Worm (Caenorhabditis elegans) whole organism, young adult: ENCODE data around the gene F52H3.6.

ENCODE experiments used
- K11D2.4 ChIP-seq: fragments of 200-800 bp; sonication (Bioruptor generic); IDR thresholded peaks from 2 replicates; pipeline ENCODE4 v1.3.6; 2022; ENCODE audit warnings: missing genetic modification reagents, missing genetic modification characterization, missing compliant biosample characterization
- cebp-2 ChIP-seq: fragments of 200-800 bp; sonication (Bioruptor generic); IDR thresholded peaks from 2 replicates; pipeline ENCODE4 v1.3.6; 2022; ENCODE audit warnings: missing genetic modification characterization, missing compliant biosample characterization
- egl-44 ChIP-seq: fragments of 200-800 bp; sonication (Bioruptor generic); IDR thresholded peaks from 2 replicates; pipeline ENCODE4 v1.3.6; 2022; ENCODE audit warnings: missing genetic modification reagents, missing genetic modification characterization, missing compliant biosample characterization
- hrde-1 ChIP-seq: sonication (generic microtip); optimal IDR thresholded peaks from 2 replicates; lab custom pipeline; 2016; ENCODE audit warnings: missing genetic modification characterization, mild to moderate bottlenecking, missing compliant biosample characterization, moderate library complexity, missing genotype, missing genetic modification reagents, borderline replicate concordance
- sea-2 ChIP-seq: fragments of 200-800 bp; sonication (Bioruptor generic); IDR thresholded peaks from 2 replicates; pipeline ENCODE4 v1.3.6; 2022; ENCODE audit warnings: missing genetic modification characterization, missing compliant biosample characterization
- snpc-4 ChIP-seq, 5 experiments: fragments of 150-350 bp in 1 of 5; sonication (generic microtip) in 4 of 5; optimal IDR thresholded peaks; 2 replicates each; lab custom pipeline; 2014 to 2018; ENCODE audit warnings: missing genetic modification characterization in 5 of 5, missing biosample characterization in 3 of 5, antibody characterized with exemption in 2 of 5, mild to moderate bottlenecking in 2 of 5, missing compliant biosample characterization in 2 of 5, missing genotype in 2 of 5, moderate library complexity in 2 of 5, missing genetic modification reagents in 1 of 5
- ztf-18 ChIP-seq: sonication (generic microtip); optimal IDR thresholded peaks from 2 replicates; lab custom pipeline; 2016; ENCODE audit warnings: missing genotype, mild to moderate bottlenecking, missing genetic modification characterization, missing compliant biosample characterization

DNA sequence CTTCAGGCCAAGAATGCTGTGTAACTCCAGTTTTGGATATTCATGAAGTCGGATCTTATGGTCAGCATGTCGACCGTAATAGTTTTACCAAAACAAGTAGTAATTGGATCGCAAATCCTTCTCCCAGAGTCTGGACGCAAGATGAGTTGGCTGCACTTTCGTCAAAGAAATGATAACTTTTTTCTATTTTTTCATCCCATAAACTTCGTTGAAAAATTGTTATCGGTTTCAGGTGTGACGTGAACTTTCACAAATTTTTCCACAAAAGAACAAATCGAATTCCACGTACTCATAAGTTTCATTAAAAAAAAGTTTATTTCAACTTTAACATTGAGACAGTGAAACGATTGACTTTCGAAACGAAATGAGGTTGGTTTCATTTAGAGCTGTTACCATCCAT lies 20.3 kb downstream of the F52H3.6 start, which contains the start of gene ZK892.5:
- TF ChIP-seq ztf-18 (tag; lab: Kevin White, UChicago) (no peak), egl-44 (no peak), K11D2.4 (GFP tag; lab: Robert Waterston, UW) (no peak), sea-2 (GFP tag; lab: Robert Waterston, UW) (no peak), cebp-2 (GFP tag; lab: Robert Waterston, UW) (no peak), snpc-4 (GFP tag; optimal IDR thresholded peaks at IDR 0.05; lab: Kevin White, UChicago) (no peak), snpc-4 (tag; optimal IDR thresholded peaks at IDR 0.05; lab: Kevin White, UChicago) (no peak), hrde-1 (no peak)
